Worm (Caenorhabditis elegans) whole organism, young adult: Measurements from ENCODE around the gene lec-3.

ENCODE experiments used
- B0035.1 ChIP-seq: sonication (generic microtip); optimal IDR thresholded peaks from 2 replicates; lab custom pipeline; 2016; ENCODE audit warnings: missing genetic modification characterization, mild to moderate bottlenecking, missing compliant biosample characterization, missing genotype, missing genetic modification reagents
- B0261.1 ChIP-seq: sonication (generic microtip); optimal IDR thresholded peaks from 2 replicates; lab custom pipeline; 2016; ENCODE audit warnings: mild to moderate bottlenecking, missing genetic modification characterization, moderate library complexity, missing compliant biosample characterization
- F22D6.2 ChIP-seq: sonication (generic microtip); optimal IDR thresholded peaks from 2 replicates; lab custom pipeline; 2016; ENCODE audit warnings: mild to moderate bottlenecking, missing genetic modification characterization, missing compliant biosample characterization
- F33H1.4 ChIP-seq: fragments of 200-800 bp; sonication (Bioruptor generic); IDR thresholded peaks from 2 replicates; pipeline ENCODE4 v1.3.6; 2022; ENCODE audit warnings: missing genetic modification reagents, missing genetic modification characterization, missing compliant biosample characterization
- F55B11.4 ChIP-seq: sonication (generic microtip); optimal IDR thresholded peaks from 2 replicates; lab custom pipeline; 2016; ENCODE audit warnings: missing compliant biosample characterization, missing genetic modification characterization, borderline replicate concordance; ENCODE audit not compliant: insufficient read depth
- F57A8.1 ChIP-seq: fragments of 200-800 bp; sonication (Bioruptor generic); optimal IDR thresholded peaks from 2 replicates; lab custom pipeline; 2018; ENCODE audit warnings: mild to moderate bottlenecking, missing genetic modification characterization, moderate library complexity, missing compliant biosample characterization
- F57C9.4 ChIP-seq: sonication (generic microtip); optimal IDR thresholded peaks from 2 replicates; lab custom pipeline; 2017; ENCODE audit warnings: mild to moderate bottlenecking, missing genetic modification characterization, missing compliant biosample characterization
- K11D2.4 ChIP-seq: fragments of 200-800 bp; sonication (Bioruptor generic); IDR thresholded peaks from 2 replicates; pipeline ENCODE4 v1.3.6; 2022; ENCODE audit warnings: missing genetic modification reagents, missing genetic modification characterization, missing compliant biosample characterization
- T26A5.8 ChIP-seq: sonication (generic microtip); optimal IDR thresholded peaks from 2 replicates; lab custom pipeline; 2016; ENCODE audit warnings: missing genetic modification characterization, missing compliant biosample characterization
- bed-1 ChIP-seq: fragments of 200-800 bp; sonication (Bioruptor generic); IDR thresholded peaks from 2 replicates; pipeline ENCODE4 v1.3.6; 2022; ENCODE audit warnings: missing genetic modification reagents, missing genetic modification characterization, missing compliant biosample characterization
- bed-2 ChIP-seq: fragments of 200-800 bp; sonication (Bioruptor generic); IDR thresholded peaks from 2 replicates; pipeline ENCODE4 v1.3.6; 2022; ENCODE audit warnings: missing genetic modification reagents, missing genetic modification characterization, missing compliant biosample characterization
- cebp-1 ChIP-seq, 2 experiments: fragments of 200-800 bp in 1 of 2; sonication (Bioruptor generic) in 1 of 2; sonication (generic microtip) in 1 of 2; IDR thresholded peaks in 1 of 2; optimal IDR thresholded peaks in 1 of 2; 2 replicates each; pipeline versions ENCODE4 v1.3.6 to Lab custom; 2017 to 2022; ENCODE audit warnings: missing compliant biosample characterization in 2 of 2, missing genetic modification characterization in 2 of 2, mild to moderate bottlenecking in 1 of 2, missing genetic modification reagents in 1 of 2, moderate library complexity in 1 of 2
- ceh-27 ChIP-seq: fragments of 200-800 bp; sonication (Bioruptor generic); optimal IDR thresholded peaks from 2 replicates; lab custom pipeline; 2018; ENCODE audit warnings: mild to moderate bottlenecking, missing genetic modification characterization, moderate library complexity, missing compliant biosample characterization
- ceh-58 ChIP-seq: fragments of 200-800 bp; sonication (Bioruptor generic); IDR thresholded peaks from 2 replicates; pipeline ENCODE4 v1.3.6; 2022; ENCODE audit warnings: missing genetic modification characterization, missing compliant biosample characterization
- chd-7 ChIP-seq: sonication (generic microtip); optimal IDR thresholded peaks from 2 replicates; lab custom pipeline; 2016; ENCODE audit warnings: mild to moderate bottlenecking, missing genetic modification characterization, moderate library complexity, missing compliant biosample characterization
- dox-1 ChIP-seq: fragments of 200-800 bp; sonication (Bioruptor generic); IDR thresholded peaks from 2 replicates; pipeline ENCODE4 v1.3.6; 2022; ENCODE audit warnings: missing genetic modification reagents, missing genetic modification characterization, missing compliant biosample characterization
- egl-44 ChIP-seq: fragments of 200-800 bp; sonication (Bioruptor generic); IDR thresholded peaks from 2 replicates; pipeline ENCODE4 v1.3.6; 2022; ENCODE audit warnings: missing genetic modification reagents, missing genetic modification characterization, missing compliant biosample characterization
- egrh-3 ChIP-seq: fragments of 200-800 bp; sonication (Bioruptor generic); IDR thresholded peaks from 2 replicates; pipeline ENCODE4 v1.3.6; 2022; ENCODE audit warnings: missing genetic modification reagents, missing genetic modification characterization, missing compliant biosample characterization
- ekl-4 ChIP-seq: fragments of 200-800 bp; sonication (Bioruptor generic); IDR thresholded peaks from 2 replicates; pipeline ENCODE4 v1.3.6; 2022; ENCODE audit warnings: missing genetic modification reagents, missing genetic modification characterization, missing compliant biosample characterization
- gei-17 ChIP-seq: fragments of 200-800 bp; sonication (Bioruptor generic); optimal IDR thresholded peaks from 2 replicates; lab custom pipeline; 2018; ENCODE audit warnings: mild to moderate bottlenecking, missing genetic modification characterization, missing compliant biosample characterization
- hmg-20 ChIP-seq: fragments of 200-800 bp; sonication (Bioruptor generic); IDR thresholded peaks from 2 replicates; pipeline ENCODE4 v1.3.6; 2022; ENCODE audit warnings: missing genetic modification reagents, missing genetic modification characterization, missing compliant biosample characterization
- let-526 ChIP-seq: fragments of 200-800 bp; sonication (Bioruptor generic); IDR thresholded peaks from 2 replicates; pipeline ENCODE4 v1.3.6; 2022; ENCODE audit warnings: missing genetic modification reagents, missing genetic modification characterization, missing compliant biosample characterization
- lin-26 ChIP-seq: fragments of 200-800 bp; sonication (Bioruptor generic); IDR thresholded peaks from 2 replicates; pipeline ENCODE4 v1.3.6; 2022; ENCODE audit warnings: missing genetic modification reagents, missing genetic modification characterization, missing compliant biosample characterization
- lin-54 ChIP-seq: fragments of 200-800 bp; sonication (Bioruptor generic); optimal IDR thresholded peaks from 2 replicates; lab custom pipeline; 2018; ENCODE audit warnings: mild to moderate bottlenecking, missing genetic modification characterization, missing compliant biosample characterization
- lir-1 ChIP-seq: fragments of 200-800 bp; sonication (Bioruptor generic); conservative IDR thresholded peaks from 2 replicates; pipeline ENCODE4 v1.3.6; 2022; ENCODE audit warnings: missing genetic modification reagents, missing genetic modification characterization, missing compliant biosample characterization
- nfyb-1 ChIP-seq: fragments of 200-800 bp; sonication (Bioruptor generic); IDR thresholded peaks from 2 replicates; pipeline ENCODE4 v1.3.6; 2022; ENCODE audit warnings: missing genetic modification reagents, missing genetic modification characterization, missing compliant biosample characterization
- nhr-179 ChIP-seq: sonication (generic microtip); optimal IDR thresholded peaks from 2 replicates; lab custom pipeline; 2016; ENCODE audit warnings: mild to moderate bottlenecking, missing genetic modification characterization, missing compliant biosample characterization
- pbrm-1 ChIP-seq: fragments of 200-800 bp; sonication (Bioruptor generic); IDR thresholded peaks from 2 replicates; pipeline ENCODE4 v1.3.6; 2022; ENCODE audit warnings: missing genetic modification reagents, missing genetic modification characterization, missing compliant biosample characterization
- pha-4 ChIP-seq: fragments of 150-350 bp; sonication (generic microtip); optimal IDR thresholded peaks from 2 replicates; lab custom pipeline; 2014; ENCODE audit warnings: missing biosample characterization, missing genetic modification reagents, missing genetic modification characterization
- rcor-1 ChIP-seq: fragments of 200-800 bp; sonication (Bioruptor generic); IDR thresholded peaks from 2 replicates; pipeline ENCODE4 v1.3.6; 2022; ENCODE audit warnings: missing genetic modification reagents, missing genetic modification characterization, missing compliant biosample characterization
- snpc-3.4 ChIP-seq: sonication (generic microtip); optimal IDR thresholded peaks from 2 replicates; lab custom pipeline; 2017; ENCODE audit warnings: missing genetic modification characterization, mild to moderate bottlenecking, missing compliant biosample characterization, antibody characterized with exemption, moderate library complexity, missing genotype, missing genetic modification reagents
- snpc-4 ChIP-seq, 5 experiments: fragments of 150-350 bp in 1 of 5; sonication (generic microtip) in 4 of 5; optimal IDR thresholded peaks; 2 replicates each; lab custom pipeline; 2014 to 2018; ENCODE audit warnings: missing genetic modification characterization in 5 of 5, missing biosample characterization in 3 of 5, antibody characterized with exemption in 2 of 5, mild to moderate bottlenecking in 2 of 5, missing compliant biosample characterization in 2 of 5, missing genotype in 2 of 5, moderate library complexity in 2 of 5, missing genetic modification reagents in 1 of 5
- zfh-2 ChIP-seq: fragments of 200-800 bp; sonication (Bioruptor generic); conservative IDR thresholded peaks from 2 replicates; pipeline ENCODE4 v1.3.6; 2022; ENCODE audit warnings: missing genetic modification reagents, missing genetic modification characterization, missing compliant biosample characterization
- ztf-25 ChIP-seq: fragments of 200-800 bp; sonication (Bioruptor generic); IDR thresholded peaks from 2 replicates; pipeline ENCODE4 v1.3.6; 2022; ENCODE audit warnings: missing genetic modification reagents, missing genetic modification characterization, missing compliant biosample characterization
- ztf-3 ChIP-seq: fragments of 200-800 bp; sonication (Bioruptor generic); optimal IDR thresholded peaks from 2 replicates; lab custom pipeline; 2018; ENCODE audit warnings: mild to moderate bottlenecking, missing genetic modification characterization, missing compliant biosample characterization

Gene lec-3

DNA sequence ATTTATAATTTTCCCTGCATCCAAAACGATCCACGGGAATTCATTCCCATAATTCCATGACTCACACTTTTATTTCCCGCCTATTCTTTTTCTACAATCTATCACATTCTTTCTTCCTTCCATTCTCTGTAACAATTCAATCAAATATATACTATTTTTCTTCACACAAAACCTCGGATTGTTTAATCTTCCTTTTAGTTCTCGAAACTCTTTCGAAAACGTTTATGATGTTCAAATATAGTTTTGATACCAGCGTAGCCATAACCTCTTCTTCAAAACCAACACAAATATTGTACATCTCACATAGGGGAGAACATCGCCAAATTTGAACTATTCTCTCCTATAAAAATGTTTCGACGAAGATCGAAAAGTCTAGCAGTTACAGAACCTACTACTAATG lies at the start of gene lec-3:
Gene lec-3 (plus strand): TSS at position 301 of the 400 bp plus-strand sequence.
- no peak for TF ChIP-seq nhr-179
- no peak for TF ChIP-seq snpc-3.4 (tag; lab: Kevin White, UChicago)
- TF ChIP-seq bed-1 (GFP tag; lab: Robert Waterston, UW) = no peak
- no peak for TF ChIP-seq F57A8.1 (GFP tag; lab: Kevin White, UChicago)
- no peak for TF ChIP-seq lin-54 (GFP tag; lab: Kevin White, UChicago)
- TF ChIP-seq B0261.1 (tag; lab: Kevin White, UChicago) = no peak
- TF ChIP-seq ztf-25 (GFP tag; lab: Robert Waterston, UW) = no peak
- TF ChIP-seq F22D6.2 (tag; lab: Kevin White, UChicago) = no peak
- no peak for TF ChIP-seq hmg-20
- TF ChIP-seq ceh-27 (GFP tag; lab: Kevin White, UChicago) = no peak
- TF ChIP-seq zfh-2 (GFP tag; lab: Robert Waterston, UW) = no peak
- TF ChIP-seq K11D2.4 (GFP tag; lab: Robert Waterston, UW) = no peak
- no peak for TF ChIP-seq let-526 (GFP tag; lab: Robert Waterston, UW)
- no peak for TF ChIP-seq lir-1 (GFP tag; lab: Robert Waterston, UW)
- no peak for TF ChIP-seq snpc-4 (GFP tag; optimal IDR thresholded peaks at IDR 0.05; lab: Kevin White, UChicago)
- no peak for TF ChIP-seq snpc-4 (tag; optimal IDR thresholded peaks at IDR 0.05; lab: Kevin White, UChicago)
- no peak for TF ChIP-seq ekl-4 (GFP tag; lab: Robert Waterston, UW)
- no peak for TF ChIP-seq pbrm-1
- TF ChIP-seq cebp-1 (GFP tag; IDR thresholded peaks at IDR 0.05; lab: Robert Waterston, UW) = no peak
- no peak for TF ChIP-seq cebp-1 (tag; optimal IDR thresholded peaks at IDR 0.05; lab: Kevin White, UChicago)
- TF ChIP-seq nfyb-1 = no peak
- no peak for TF ChIP-seq ztf-3 (GFP tag; lab: Kevin White, UChicago)

- TF ChIP-seq ztf-3 (GFP tag; lab: Kevin White, UChicago) = no peak
- no peak for TF ChIP-seq lin-26 (GFP tag; lab: Robert Waterston, UW)
- no peak for TF ChIP-seq B0035.1 (tag; lab: Kevin White, UChicago)
- no peak for TF ChIP-seq egrh-3 (GFP tag; lab: Robert Waterston, UW)
- no peak for TF ChIP-seq F55B11.4 (tag; lab: Kevin White, UChicago)
- TF ChIP-seq egl-44 = no peak
- TF ChIP-seq pha-4 (tag; lab: Kevin White, UChicago) = no peak
- TF ChIP-seq bed-2 (GFP tag; lab: Robert Waterston, UW) = no peak
- TF ChIP-seq gei-17 (GFP tag; lab: Kevin White, UChicago) = no peak
Observed at ce11 chrII:9943246-9943645, 47.7 kb upstream of the lec-3 start.

- TF ChIP-seq F33H1.4 (GFP tag; lab: Robert Waterston, UW) (0 out of 2 replicates have a peak, but pooled peaks have one; percentile 10), dox-1 (GFP tag; lab: Robert Waterston, UW) (no peak), chd-7 (tag; lab: Kevin White, UChicago) (peak; percentile 21), nfyb-1 (no peak), T26A5.8 (no peak), snpc-3.4 (tag; lab: Kevin White, UChicago) (peak; percentile 25), rcor-1 (GFP tag; lab: Robert Waterston, UW) (no peak), F57C9.4 (tag; lab: Kevin White, UChicago) (no peak), ceh-58 (no peak), let-526 (GFP tag; lab: Robert Waterston, UW) (no peak)
Observed at ce11 chrII:9943837-9944236, 47.1 kb upstream of the lec-3 start, which contains the start of gene flad-1. flad-1 (plus strand) TSS chrII:9944137.
